Worm (Caenorhabditis elegans): ENCODE results near the gene ZK688.11.

Gene ZK688.11

ce11 chrIII:7834848-7835247 is 49.9 kb downstream of the ZK688.11 start:
- TF ChIP-seq ceh-30 (tag; optimal IDR thresholded peaks at IDR 0.05) = no peak
- TF ChIP-seq unc-55 (GFP tag; optimal IDR thresholded peaks at IDR 0.05) = no peak
